Worm (Caenorhabditis elegans): ENCODE measurements around the gene T05A7.12.

- TF ChIP-seq snpc-4 (tag; optimal IDR thresholded peaks at IDR 0.05), result no peak
- TF ChIP-seq skn-1 (tag; optimal IDR thresholded peaks at IDR 0.05), result no peak
- TF ChIP-seq daf-12 (tag; optimal IDR thresholded peaks at IDR 0.05), result no peak
- no peak for TF ChIP-seq lir-3 (tag; optimal IDR thresholded peaks at IDR 0.05)
- no peak for TF ChIP-seq ztf-11 (tag; optimal IDR thresholded peaks at IDR 0.05)
- TF ChIP-seq nhr-237 (tag; optimal IDR thresholded peaks at IDR 0.05), result no peak
- TF ChIP-seq mes-2 (tag; optimal IDR thresholded peaks at IDR 0.05; ENCODE audit: poor library complexity, severe bottlenecking), result peak; percentile 7
Observed at ce11 chrII:4696055-4696454, 33.0 kb upstream of the T05A7.12 start.
